Worm (Caenorhabditis elegans) whole organism, L1 larva: ENCODE measurements around the gene ZK930.4.

Experiments used
- ceh-63 ChIP-seq: fragments of 200-800 bp; sonication (Bioruptor generic); optimal IDR thresholded peaks from 2 replicates; lab custom pipeline; 2018; ENCODE audit warnings: mild to moderate bottlenecking, missing genetic modification characterization, missing compliant biosample characterization
- ceh-8 ChIP-seq: fragments of 200-800 bp; sonication (Bioruptor generic); optimal IDR thresholded peaks from 2 replicates; lab custom pipeline; 2018; ENCODE audit warnings: mild to moderate bottlenecking, missing genetic modification characterization, moderate library complexity, missing compliant biosample characterization
- efl-1 ChIP-seq, 4 experiments: fragments of 150-350 bp; optimal IDR thresholded peaks in 3 of 4; peaks in 1 of 4; 1 replicate in 1 of 4; 2 replicates in 3 of 4; lab custom pipeline; 2014; ENCODE audit warnings: missing biosample characterization in 2 of 4, missing genetic modification characterization in 2 of 4, missing genetic modification reagents in 2 of 4
- fkh-8 ChIP-seq: sonication (generic microtip); optimal IDR thresholded peaks from 2 replicates; lab custom pipeline; 2016; ENCODE audit warnings: mild to moderate bottlenecking, missing genetic modification characterization, missing compliant biosample characterization
- nhr-90 ChIP-seq: sonication (generic microtip); optimal IDR thresholded peaks from 2 replicates; lab custom pipeline; 2016; ENCODE audit warnings: mild to moderate bottlenecking, missing genetic modification characterization, missing compliant biosample characterization; ENCODE audit not compliant: poor library complexity
- swsn-7 ChIP-seq: sonication (generic microtip); optimal IDR thresholded peaks from 2 replicates; lab custom pipeline; 2016; ENCODE audit warnings: missing genetic modification characterization, missing compliant biosample characterization
- tbx-2 ChIP-seq: sonication (generic microtip); optimal IDR thresholded peaks from 2 replicates; lab custom pipeline; 2016; ENCODE audit warnings: missing genetic modification characterization, missing compliant biosample characterization

Gene ZK930.4

DNA sequence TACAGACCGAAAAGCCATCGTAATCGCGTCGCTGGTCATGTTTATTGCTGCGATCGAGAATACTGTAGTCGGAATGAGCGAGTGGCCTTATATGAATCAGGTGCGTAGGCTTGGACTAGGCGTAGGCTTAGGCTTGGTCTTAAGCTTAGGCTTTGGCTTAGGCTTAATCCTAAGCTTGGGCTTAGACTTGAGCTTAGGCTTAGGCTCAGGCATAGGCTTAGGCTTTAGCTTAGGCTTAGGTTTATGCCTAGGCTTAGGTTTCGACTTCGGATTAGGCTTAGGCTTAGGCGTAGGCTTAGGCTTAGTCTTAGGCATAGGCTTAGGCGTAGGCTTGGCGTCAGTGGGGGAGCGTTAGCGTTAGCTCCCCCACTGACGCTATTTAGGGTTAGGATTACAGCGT, 48.5 kb downstream of the ZK930.4 start:
- no peak for TF ChIP-seq swsn-7 (tag; lab: Kevin White, UChicago)
- TF ChIP-seq nhr-90 (tag; lab: Kevin White, UChicago), result no peak
- no peak for TF ChIP-seq ceh-63
- no peak for TF ChIP-seq fkh-8 (tag; lab: Kevin White, UChicago)
- no peak for TF ChIP-seq ceh-8 (GFP tag; lab: Kevin White, UChicago)
- no peak for TF ChIP-seq efl-1 (optimal IDR thresholded peaks at IDR 0.05; lab: Kevin White, UChicago)
- TF ChIP-seq efl-1 (GFP tag; optimal IDR thresholded peaks at IDR 0.05 in 1 of 2; lab: Kevin White, UChicago), result no peak
- no peak for TF ChIP-seq tbx-2 (tag; lab: Kevin White, UChicago)
